Worm (Caenorhabditis elegans) whole organism, dauer: ENCODE results near the gene Y14H12B.1.

Experiments
- unc-62 ChIP-seq: sonication (generic microtip); optimal IDR thresholded peaks from 2 replicates; lab custom pipeline; 2017; ENCODE audit warnings: missing biosample characterization, missing genetic modification reagents, missing genetic modification characterization

Gene Y14H12B.1

ce11 chrII:3934085-3934484 is at the start of gene Y14H12B.1:
Gene Y14H12B.1 (plus strand): TSS chrII:3934447.
- no peak for TF ChIP-seq unc-62

ce11 chrII:3891124-3891523 is 43.1 kb upstream of the Y14H12B.1 start, which contains the start of gene F53C3.8:
Gene F53C3.8 (plus strand): TSS chrII:3891424.
- no peak for TF ChIP-seq unc-62

ce11 chrII:3893911-3894310 is 40.3 kb upstream of the Y14H12B.1 start:
- no peak for TF ChIP-seq unc-62

- no peak for TF ChIP-seq unc-62
Measured at ce11 chrII:3894755-3895154, 39.5 kb upstream of the Y14H12B.1 start, which contains the start of gene F53C3.7. Gene F53C3.7 (plus strand): TSS chrII:3895055.

- no peak for TF ChIP-seq unc-62
Measured at ce11 chrII:3896920-3897319, 37.3 kb upstream of the Y14H12B.1 start.

- no peak for TF ChIP-seq unc-62
Measured at ce11 chrII:3897758-3898494, 36.3 kb upstream of the Y14H12B.1 start, which contains the start of gene F53C3.6. Gene F53C3.6 (plus strand): TSS chrII:3898142.

ce11 chrII:3901108-3901507 is 33.1 kb upstream of the Y14H12B.1 start, which contains the start of gene F53C3.4:
Gene F53C3.4 (plus strand): TSS chrII:3901408.
- TF ChIP-seq unc-62 = no peak

- no peak for TF ChIP-seq unc-62
Measured at ce11 chrII:3902798-3903197, 31.4 kb upstream of the Y14H12B.1 start, which contains the start of gene F53C3.3. Gene F53C3.3 (plus strand): TSS chrII:3902856.

ce11 chrII:3906615-3907190 is 27.5 kb upstream of the Y14H12B.1 start, which contains the start of the genes F53C3.11 and fbxb-103:
Gene F53C3.11 (minus strand): TSS chrII:3906715.
Gene fbxb-103 (plus strand): TSS chrII:3907140.
- TF ChIP-seq unc-62 = no peak

- TF ChIP-seq unc-62 = no peak
Measured at ce11 chrII:3908135-3908534, 26.1 kb upstream of the Y14H12B.1 start.

- TF ChIP-seq unc-62 = no peak
Measured at ce11 chrII:3909301-3909700, 24.9 kb upstream of the Y14H12B.1 start.

- TF ChIP-seq unc-62 = no peak
Measured at ce11 chrII:3910737-3911136, 23.5 kb upstream of the Y14H12B.1 start, which contains the start of gene bcmo-2. Gene bcmo-2 (minus strand): TSS chrII:3910837.

ce11 chrII:3911284-3911683 is 23.0 kb upstream of the Y14H12B.1 start:
- no peak for TF ChIP-seq unc-62

ce11 chrII:3911716-3912115 is 22.5 kb upstream of the Y14H12B.1 start, which contains the start of gene F53C3.1:
Gene F53C3.1 (plus strand): TSS chrII:3912016.
- no peak for TF ChIP-seq unc-62

- no peak for TF ChIP-seq unc-62
Measured at ce11 chrII:3913673-3914072, 20.6 kb upstream of the Y14H12B.1 start.

- TF ChIP-seq unc-62 = no peak
Measured at ce11 chrII:3917985-3918633, 16.1 kb upstream of the Y14H12B.1 start.

- no peak for TF ChIP-seq unc-62
Measured at ce11 chrII:3920611-3921010, 13.6 kb upstream of the Y14H12B.1 start.
